Worm (Caenorhabditis elegans) whole organism, L1 larva: ENCODE data around the gene K09E3.7.

Experiments
- F16B12.6 ChIP-seq: fragments of 150-350 bp; optimal IDR thresholded peaks from 2 replicates; lab custom pipeline; 2014; ENCODE audit warnings: missing biosample characterization, missing genetic modification characterization
- blmp-1 ChIP-seq: fragments of 150-350 bp; optimal IDR thresholded peaks from 2 replicates; lab custom pipeline; 2014; ENCODE audit warnings: missing biosample characterization, missing genetic modification characterization
- elt-2 ChIP-seq: sonication (generic microtip); optimal IDR thresholded peaks from 2 replicates; lab custom pipeline; 2016; ENCODE audit warnings: missing genetic modification characterization, mild to moderate bottlenecking, inconsistent platforms, missing compliant biosample characterization, missing genetic modification reagents
- elt-3 ChIP-seq, 6 experiments: fragments of 150-350 bp in 1 of 6; sonication (generic microtip); optimal IDR thresholded peaks; 2 replicates each; lab custom pipeline; 2017 to 2018; ENCODE audit warnings: missing biosample characterization in 6 of 6, missing genetic modification characterization in 6 of 6, inconsistent platforms in 1 of 6
- irx-1 ChIP-seq: sonication (generic microtip); optimal IDR thresholded peaks from 2 replicates; lab custom pipeline; 2016; ENCODE audit warnings: missing genetic modification characterization, missing compliant biosample characterization
- lin-15B ChIP-seq: fragments of 150-350 bp; sonication (generic microtip); optimal IDR thresholded peaks from 3 replicates; lab custom pipeline; 2014; ENCODE audit warnings: missing biosample characterization, missing genetic modification characterization
- nhr-11 ChIP-seq: fragments of 150-350 bp; optimal IDR thresholded peaks from 2 replicates; lab custom pipeline; 2014; ENCODE audit warnings: missing biosample characterization, missing genetic modification characterization
- nhr-12 ChIP-seq: sonication (generic microtip); optimal IDR thresholded peaks from 2 replicates; lab custom pipeline; 2017; ENCODE audit warnings: missing biosample characterization, missing genetic modification characterization
- nhr-20 ChIP-seq: sonication (generic microtip); optimal IDR thresholded peaks from 2 replicates; lab custom pipeline; 2016; ENCODE audit warnings: mild to moderate bottlenecking, missing genetic modification characterization, missing compliant biosample characterization
- nhr-77 ChIP-seq: fragments of 150-350 bp; optimal IDR thresholded peaks from 2 replicates; lab custom pipeline; 2014; ENCODE audit warnings: missing biosample characterization, missing genetic modification characterization
- pag-3 ChIP-seq: sonication (generic microtip); optimal IDR thresholded peaks from 2 replicates; lab custom pipeline; 2017; ENCODE audit warnings: missing genetic modification characterization, mild to moderate bottlenecking, missing compliant biosample characterization, antibody characterized with exemption, borderline replicate concordance; ENCODE audit not compliant: insufficient read depth
- pqm-1 ChIP-seq: sonication (generic microtip); optimal IDR thresholded peaks from 3 replicates; lab custom pipeline; 2017; ENCODE audit warnings: missing biosample characterization, missing genetic modification characterization
- unc-130 ChIP-seq: fragments of 150-350 bp; optimal IDR thresholded peaks from 2 replicates; lab custom pipeline; 2017; ENCODE audit warnings: missing biosample characterization, missing genetic modification characterization, inconsistent platforms
- unc-86 ChIP-seq: sonication (generic microtip); optimal IDR thresholded peaks from 2 replicates; lab custom pipeline; 2016; ENCODE audit warnings: missing genetic modification characterization, missing compliant biosample characterization

- TF ChIP-seq nhr-11 (tag; lab: Kevin White, UChicago), result no peak
- TF ChIP-seq unc-86, result no peak
- no peak for TF ChIP-seq pqm-1 (tag; lab: Kevin White, UChicago)
- no peak for TF ChIP-seq elt-3 (tag; optimal IDR thresholded peaks at IDR 0.05; lab: Kevin White, UChicago)
- TF ChIP-seq F16B12.6 (tag; lab: Kevin White, UChicago), result no peak
- no peak for TF ChIP-seq blmp-1 (tag; lab: Kevin White, UChicago)
- no peak for TF ChIP-seq nhr-77 (tag; lab: Kevin White, UChicago)
- TF ChIP-seq pag-3 (tag; lab: Kevin White, UChicago), result no peak
- TF ChIP-seq irx-1 (tag; lab: Kevin White, UChicago), result no peak
- no peak for TF ChIP-seq nhr-20 (tag; lab: Kevin White, UChicago)
- no peak for TF ChIP-seq unc-130
- TF ChIP-seq nhr-12 (tag; lab: Kevin White, UChicago), result no peak
- no peak for TF ChIP-seq lin-15B (tag; lab: Kevin White, UChicago)
- no peak for TF ChIP-seq elt-2
Measured at ce11 chrX:17093199-17093598, 41.1 kb downstream of the K09E3.7 start, which contains the start of gene C08A9.3.
